Worm (Caenorhabditis elegans): ENCODE data around the gene grl-26.

grl-26 gene

DNA sequence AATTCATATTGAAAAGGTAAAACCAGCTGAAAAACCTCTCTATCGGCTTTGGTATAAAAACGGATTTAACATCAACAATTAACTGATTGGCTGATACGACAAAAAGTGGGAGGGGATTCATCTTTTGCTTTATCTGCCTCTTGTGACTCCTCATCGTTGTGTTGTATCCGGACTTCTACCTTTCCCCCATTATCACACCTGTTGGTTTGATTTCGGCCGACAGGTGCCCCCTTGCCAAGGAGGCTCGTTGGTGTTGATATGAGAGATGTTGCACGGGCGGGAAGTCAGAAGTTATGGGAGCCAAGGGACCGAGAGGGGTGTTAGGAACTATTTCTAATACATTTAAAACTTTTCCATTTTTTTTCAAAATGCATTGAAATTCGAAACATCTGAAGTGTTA lies 8.1 kb downstream of the grl-26 start:
- no peak for TF ChIP-seq nhr-76 (tag; optimal IDR thresholded peaks at IDR 0.05)
- peak; percentile 44 for TF ChIP-seq unc-120 (tag; optimal IDR thresholded peaks at IDR 0.05; ENCODE audit: poor library complexity, severe bottlenecking)
- no peak for TF ChIP-seq mls-2 (tag; optimal IDR thresholded peaks at IDR 0.05)
- peak; percentile 80 for TF ChIP-seq hlh-1 (tag; optimal IDR thresholded peaks at IDR 0.05)
- no peak for TF ChIP-seq nhr-12 (tag; optimal IDR thresholded peaks at IDR 0.05)
- TF ChIP-seq unc-62 (GFP tag; optimal IDR thresholded peaks at IDR 0.05) = no peak

DNA sequence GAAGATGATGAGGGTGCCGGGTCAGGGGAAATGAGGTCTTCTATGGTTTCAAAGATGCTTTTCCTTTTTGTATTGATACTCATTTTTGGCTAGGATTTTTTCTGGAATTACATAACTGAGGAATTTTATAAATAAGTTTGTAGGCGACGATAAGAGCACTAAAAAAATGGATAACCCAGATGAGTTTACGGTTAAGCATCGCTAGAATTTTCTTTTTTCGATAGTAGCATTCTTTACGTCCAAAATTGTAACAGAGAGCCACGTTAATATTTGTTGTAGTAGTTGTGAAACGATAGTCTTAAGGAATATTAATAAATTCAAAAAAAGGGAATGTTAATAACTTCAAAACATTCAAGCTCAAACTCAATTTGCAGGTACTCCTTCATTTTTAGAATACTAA lies 9.0 kb downstream of the grl-26 start, which contains the start of gene snai-1:
snai-1 (minus strand) TSS at position 101 of the 400 bp plus-strand sequence.
- no peak for TF ChIP-seq lin-13 (tag; optimal IDR thresholded peaks at IDR 0.05)
- TF ChIP-seq nhr-12 (tag; optimal IDR thresholded peaks at IDR 0.05) = no peak
- TF ChIP-seq blmp-1 (tag; optimal IDR thresholded peaks at IDR 0.05) = no peak
- TF ChIP-seq drap-1 (GFP tag; optimal IDR thresholded peaks at IDR 0.05) = no peak
- no peak for TF ChIP-seq elt-3 (tag; optimal IDR thresholded peaks at IDR 0.05)
- TF ChIP-seq snpc-4 (tag; optimal IDR thresholded peaks at IDR 0.05) = no peak
- TF ChIP-seq M03D4.4 (tag; optimal IDR thresholded peaks at IDR 0.05) = no peak
- TF ChIP-seq sem-2 (GFP tag; optimal IDR thresholded peaks at IDR 0.05) = no peak
- no peak for TF ChIP-seq ceh-43 (GFP tag; optimal IDR thresholded peaks at IDR 0.05)
- no peak for TF ChIP-seq nhr-28 (tag; optimal IDR thresholded peaks at IDR 0.05)
- TF ChIP-seq unc-62 (GFP tag; optimal IDR thresholded peaks at IDR 0.05) = no peak
- TF ChIP-seq cnd-1 (tag; optimal IDR thresholded peaks at IDR 0.05) = no peak
- TF ChIP-seq zip-8 (tag; optimal IDR thresholded peaks at IDR 0.05) = no peak

DNA sequence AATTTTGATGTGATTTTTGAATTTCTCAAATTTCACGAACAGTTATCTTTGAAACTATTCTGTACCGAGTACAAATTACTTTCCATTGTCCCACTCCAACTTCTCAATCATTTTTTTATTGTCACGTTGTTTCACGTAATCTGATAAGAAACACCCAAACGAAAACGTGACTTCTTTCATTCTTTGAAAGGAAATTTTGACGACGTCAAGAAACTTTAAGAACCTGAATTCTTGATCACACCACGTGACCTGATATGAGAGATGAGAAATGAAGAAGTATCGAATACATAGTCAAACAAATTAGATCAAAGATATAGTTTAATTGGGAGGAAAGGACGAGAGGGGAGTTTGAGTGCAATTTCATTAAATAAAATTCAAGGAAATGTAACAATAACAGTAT lies 13.1 kb downstream of the grl-26 start:
- TF ChIP-seq ceh-39 (tag; optimal IDR thresholded peaks at IDR 0.05) (no peak), bed-3 (GFP tag; optimal IDR thresholded peaks at IDR 0.05) (no peak), nhr-237 (tag; optimal IDR thresholded peaks at IDR 0.05) (no peak), nhr-28 (tag; optimal IDR thresholded peaks at IDR 0.05) (no peak), M03D4.4 (tag; optimal IDR thresholded peaks at IDR 0.05) (no peak), blmp-1 (tag; optimal IDR thresholded peaks at IDR 0.05) (no peak), elt-1 (tag; optimal IDR thresholded peaks at IDR 0.05; ENCODE audit: borderline replicate concordance, insufficient read depth) (no peak), lin-13 (tag; optimal IDR thresholded peaks at IDR 0.05) (no peak), ceh-43 (GFP tag; optimal IDR thresholded peaks at IDR 0.05) (no peak), unc-62 (GFP tag; optimal IDR thresholded peaks at IDR 0.05) (no peak), unc-39 (tag; optimal IDR thresholded peaks at IDR 0.05) (no peak), lin-32 (GFP tag; optimal IDR thresholded peaks at IDR 0.05) (no peak), hlh-1 (tag; optimal IDR thresholded peaks at IDR 0.05) (no peak)

DNA sequence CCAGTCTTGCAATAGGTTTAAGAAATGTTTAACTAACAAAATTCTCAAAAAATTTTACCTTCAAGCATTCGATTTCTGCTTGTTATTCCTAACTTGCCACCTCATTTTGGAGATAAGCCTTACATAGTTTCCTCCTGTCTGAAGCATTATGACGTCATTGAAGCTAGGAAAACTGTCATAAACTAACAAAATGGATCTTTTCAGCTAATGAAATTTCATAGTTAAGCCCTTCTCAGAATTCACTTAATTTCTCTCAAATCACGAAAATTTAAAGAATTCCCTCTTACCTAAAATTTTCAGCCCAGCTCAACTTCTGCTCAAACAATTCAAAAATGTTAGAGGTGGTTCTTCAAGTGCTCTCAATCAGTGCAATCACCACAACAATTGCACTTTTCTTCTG lies 15.4 kb downstream of the grl-26 start, which contains the start of gene swt-1:
swt-1 (plus strand) TSS at position 301 of the 400 bp plus-strand sequence.
- no peak for TF ChIP-seq nhr-76 (tag; optimal IDR thresholded peaks at IDR 0.05)
- no peak for TF ChIP-seq ceh-43 (GFP tag; optimal IDR thresholded peaks at IDR 0.05)
- TF ChIP-seq nhr-237 (tag; optimal IDR thresholded peaks at IDR 0.05) = no peak
- TF ChIP-seq flh-1 (GFP tag; optimal IDR thresholded peaks at IDR 0.05) = no peak
- TF ChIP-seq zip-8 (tag; optimal IDR thresholded peaks at IDR 0.05) = peak; percentile 73
- TF ChIP-seq lin-13 (tag; optimal IDR thresholded peaks at IDR 0.05) = no peak

DNA sequence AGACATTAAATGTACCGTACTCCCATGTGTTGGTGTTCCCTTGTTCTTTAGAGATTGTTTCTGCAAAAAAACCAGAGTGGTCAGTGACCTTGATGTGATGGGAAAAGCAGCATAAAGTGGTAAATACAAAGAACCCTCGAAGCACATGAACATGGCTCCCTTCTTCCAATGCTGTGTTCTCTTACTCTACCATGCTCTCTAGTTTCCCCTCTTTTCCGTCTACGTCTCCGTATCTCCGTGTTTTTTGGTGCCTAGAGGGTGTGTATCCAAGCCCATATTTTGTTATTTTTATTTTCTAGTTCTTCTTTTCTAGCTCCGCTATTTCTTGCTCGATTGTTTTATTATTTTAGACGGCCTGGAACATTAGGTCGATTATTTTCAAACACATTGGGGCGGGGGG lies 16.0 kb downstream of the grl-26 start:
- no peak for TF ChIP-seq unc-39 (tag; optimal IDR thresholded peaks at IDR 0.05)
- no peak for TF ChIP-seq sptf-1 (tag; optimal IDR thresholded peaks at IDR 0.05)
- no peak for TF ChIP-seq unc-120 (tag; optimal IDR thresholded peaks at IDR 0.05; ENCODE audit: poor library complexity, severe bottlenecking)
- TF ChIP-seq nhr-76 (tag; optimal IDR thresholded peaks at IDR 0.05) = no peak
- TF ChIP-seq drap-1 (GFP tag; optimal IDR thresholded peaks at IDR 0.05) = no peak
- no peak for TF ChIP-seq lin-13 (tag; optimal IDR thresholded peaks at IDR 0.05)
- no peak for TF ChIP-seq flh-1 (GFP tag; optimal IDR thresholded peaks at IDR 0.05)
- no peak for TF ChIP-seq lsy-2 (tag; optimal IDR thresholded peaks at IDR 0.05)
- TF ChIP-seq unc-62 (GFP tag; optimal IDR thresholded peaks at IDR 0.05) = no peak
- TF ChIP-seq hlh-1 (tag; optimal IDR thresholded peaks at IDR 0.05) = no peak

DNA sequence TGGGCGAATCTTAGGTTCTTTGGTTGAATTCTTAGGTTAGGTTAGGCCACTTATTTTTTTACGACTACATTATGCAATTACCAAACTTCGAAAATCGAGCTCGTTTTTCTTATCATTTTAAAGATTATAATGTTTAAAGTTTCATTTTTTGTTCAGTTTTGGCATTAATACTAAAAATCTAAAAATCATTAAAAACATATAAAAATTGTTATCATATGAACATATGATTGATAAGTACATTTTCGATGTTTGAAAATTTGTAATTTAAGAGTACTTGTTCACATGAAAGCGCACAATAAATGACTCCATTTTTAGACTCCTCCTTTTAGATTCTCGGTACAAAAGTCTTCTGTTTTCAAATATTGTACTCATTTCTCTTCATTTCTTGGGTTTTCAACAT lies 17.5 kb downstream of the grl-26 start:
- TF ChIP-seq blmp-1 (tag; optimal IDR thresholded peaks at IDR 0.05) (no peak), unc-39 (tag; optimal IDR thresholded peaks at IDR 0.05) (no peak), nhr-12 (tag; optimal IDR thresholded peaks at IDR 0.05) (no peak), snpc-4 (tag; optimal IDR thresholded peaks at IDR 0.05) (no peak), ceh-43 (GFP tag; optimal IDR thresholded peaks at IDR 0.05) (no peak), mep-1 (tag; optimal IDR thresholded peaks at IDR 0.05) (no peak), ztf-11 (tag; optimal IDR thresholded peaks at IDR 0.05) (no peak), bed-3 (GFP tag; optimal IDR thresholded peaks at IDR 0.05) (no peak), lin-32 (GFP tag; optimal IDR thresholded peaks at IDR 0.05) (no peak)
